Worm (Caenorhabditis elegans) whole organism, early embryonic: ENCODE results near the gene B0410.1.

Source experiments
- B0310.2 ChIP-seq: sonication (generic microtip); optimal IDR thresholded peaks from 2 replicates; lab custom pipeline; 2016; ENCODE audit warnings: mild to moderate bottlenecking, missing genetic modification characterization, missing compliant biosample characterization
- F13C5.2 ChIP-seq: sonication (generic microtip); optimal IDR thresholded peaks from 2 replicates; lab custom pipeline; 2017; ENCODE audit warnings: mild to moderate bottlenecking, missing genetic modification characterization, inconsistent platforms, missing compliant biosample characterization
- aly-1 ChIP-seq: sonication (generic microtip); optimal IDR thresholded peaks from 2 replicates; lab custom pipeline; 2016; ENCODE audit warnings: missing genetic modification characterization, missing compliant biosample characterization
- ama-1 ChIP-seq: fragments of 150-350 bp; optimal IDR thresholded peaks from 2 replicates; lab custom pipeline; 2014
- ceh-13 ChIP-seq: fragments of 200-800 bp; sonication (Bioruptor generic); optimal IDR thresholded peaks from 2 replicates; lab custom pipeline; 2018; ENCODE audit warnings: mild to moderate bottlenecking, missing genetic modification characterization, missing compliant biosample characterization
- ceh-36 ChIP-seq: sonication (generic microtip); optimal IDR thresholded peaks from 2 replicates; lab custom pipeline; 2016; ENCODE audit warnings: missing genetic modification characterization, inconsistent platforms, missing compliant biosample characterization
- ets-7 ChIP-seq: sonication (generic microtip); optimal IDR thresholded peaks from 2 replicates; lab custom pipeline; 2016; ENCODE audit warnings: missing genotype, missing genetic modification characterization, missing compliant biosample characterization
- flt-1 ChIP-seq: fragments of 200-800 bp; sonication (Bioruptor generic); IDR thresholded peaks from 2 replicates; pipeline ENCODE4 v1.3.6; 2022; ENCODE audit warnings: missing genetic modification characterization, missing compliant biosample characterization
- hmbx-1 ChIP-seq: sonication (generic microtip); optimal IDR thresholded peaks from 2 replicates; lab custom pipeline; 2016; ENCODE audit warnings: mild to moderate bottlenecking, missing genetic modification characterization, missing compliant biosample characterization
- hmg-4 ChIP-seq: fragments of 200-800 bp; sonication (Bioruptor generic); optimal IDR thresholded peaks from 2 replicates; lab custom pipeline; 2018; ENCODE audit warnings: mild to moderate bottlenecking, missing genetic modification characterization, missing compliant biosample characterization
- hnd-1 ChIP-seq: sonication (generic microtip); optimal IDR thresholded peaks from 2 replicates; lab custom pipeline; 2016; ENCODE audit warnings: missing genetic modification characterization, missing compliant biosample characterization
- pes-1 ChIP-seq: fragments of 200-800 bp; sonication (Bioruptor generic); IDR thresholded peaks from 2 replicates; pipeline ENCODE4 v1.3.6; 2022; ENCODE audit warnings: missing genetic modification reagents, missing genetic modification characterization, missing compliant biosample characterization
- scrt-1 ChIP-seq: fragments of 200-800 bp; sonication (Bioruptor generic); IDR thresholded peaks from 2 replicates; pipeline ENCODE4 v1.3.6; 2022; ENCODE audit warnings: missing genetic modification characterization, missing compliant biosample characterization
- sea-1 ChIP-seq: fragments of 200-800 bp; sonication (Bioruptor generic); conservative IDR thresholded peaks from 2 replicates; pipeline ENCODE4 v1.3.6; 2022; ENCODE audit warnings: missing genetic modification characterization, missing compliant biosample characterization
- tbx-11 ChIP-seq: fragments of 200-800 bp; sonication (Bioruptor generic); IDR thresholded peaks from 2 replicates; pipeline ENCODE4 v1.3.6; 2022; ENCODE audit warnings: missing genetic modification characterization, missing compliant biosample characterization
- tbx-37 ChIP-seq: fragments of 200-800 bp; sonication (Bioruptor generic); conservative IDR thresholded peaks from 2 replicates; pipeline ENCODE4 v1.3.6; 2022; ENCODE audit warnings: missing genetic modification reagents, missing genetic modification characterization, missing compliant biosample characterization
- tra-4 ChIP-seq: sonication (generic microtip); optimal IDR thresholded peaks from 2 replicates; lab custom pipeline; 2017; ENCODE audit warnings: missing genetic modification characterization, missing compliant biosample characterization

Gene B0410.1

ce11 chrX:2902854-2903253 is 8.5 kb downstream of the B0410.1 start:
- TF ChIP-seq tbx-11 (GFP tag; lab: Robert Waterston, UW), result no peak

ce11 chrX:2903715-2904419 is 9.5 kb downstream of the B0410.1 start:
- TF ChIP-seq tbx-37 (GFP tag; lab: Robert Waterston, UW) (no peak), scrt-1 (GFP tag; lab: Robert Waterston, UW) (no peak), hmg-4 (GFP tag; lab: Kevin White, UChicago) (no peak), B0310.2 (tag; lab: Kevin White, UChicago) (no peak), ets-7 (tag; lab: Kevin White, UChicago) (no peak), tbx-11 (GFP tag; lab: Robert Waterston, UW) (no peak), sea-1 (GFP tag; lab: Robert Waterston, UW) (no peak), hnd-1 (tag; lab: Kevin White, UChicago) (no peak), F13C5.2 (tag; lab: Kevin White, UChicago) (no peak), aly-1 (no peak), ama-1 (lab: Kevin White, UChicago) (no peak), ceh-36 (tag; lab: Kevin White, UChicago) (no peak), hmbx-1 (tag; lab: Kevin White, UChicago) (no peak), flt-1 (no peak), ceh-13 (GFP tag; lab: Kevin White, UChicago) (no peak), tra-4 (tag; lab: Kevin White, UChicago) (no peak), pes-1 (no peak)

- no peak for TF ChIP-seq ets-7 (tag; lab: Kevin White, UChicago)
- TF ChIP-seq F13C5.2 (tag; lab: Kevin White, UChicago), result no peak
- no peak for TF ChIP-seq hnd-1 (tag; lab: Kevin White, UChicago)
- TF ChIP-seq pes-1, result no peak
- TF ChIP-seq sea-1 (GFP tag; lab: Robert Waterston, UW), result no peak
- TF ChIP-seq tra-4 (tag; lab: Kevin White, UChicago), result no peak
- TF ChIP-seq aly-1, result no peak
- no peak for TF ChIP-seq tbx-11 (GFP tag; lab: Robert Waterston, UW)
- TF ChIP-seq ama-1 (lab: Kevin White, UChicago), result no peak
- TF ChIP-seq hmg-4 (GFP tag; lab: Kevin White, UChicago), result no peak
- TF ChIP-seq B0310.2 (tag; lab: Kevin White, UChicago), result no peak
- TF ChIP-seq ceh-36 (tag; lab: Kevin White, UChicago), result no peak
- TF ChIP-seq scrt-1 (GFP tag; lab: Robert Waterston, UW), result no peak
- no peak for TF ChIP-seq ceh-13 (GFP tag; lab: Kevin White, UChicago)
- TF ChIP-seq flt-1, result no peak
- no peak for TF ChIP-seq tbx-37 (GFP tag; lab: Robert Waterston, UW)
- TF ChIP-seq hmbx-1 (tag; lab: Kevin White, UChicago), result no peak
Observed at ce11 chrX:2906062-2906732, 11.8 kb downstream of the B0410.1 start.

ce11 chrX:2907296-2907873 is 13.0 kb downstream of the B0410.1 start:
- TF ChIP-seq hmg-4 (GFP tag; lab: Kevin White, UChicago) (peak; percentile 58), flt-1 (0 out of 2 replicates have a peak, but pooled peaks have one; percentile 20), scrt-1 (GFP tag; lab: Robert Waterston, UW) (no peak), hnd-1 (tag; lab: Kevin White, UChicago) (no peak), ama-1 (lab: Kevin White, UChicago) (no peak)

ce11 chrX:2909227-2909626 is 14.9 kb downstream of the B0410.1 start, which contains the start of gene nmy-1:
Gene nmy-1, plus strand, starts transcription at chrX:2909527.
- no peak for TF ChIP-seq hmg-4 (GFP tag; lab: Kevin White, UChicago)
- no peak for TF ChIP-seq F13C5.2 (tag; lab: Kevin White, UChicago)
- TF ChIP-seq aly-1, result no peak

- TF ChIP-seq ceh-36 (tag; lab: Kevin White, UChicago), result no peak
- TF ChIP-seq pes-1, result no peak
- no peak for TF ChIP-seq flt-1
- no peak for TF ChIP-seq scrt-1 (GFP tag; lab: Robert Waterston, UW)
- TF ChIP-seq F13C5.2 (tag; lab: Kevin White, UChicago), result no peak
- TF ChIP-seq ama-1 (lab: Kevin White, UChicago), result no peak
Observed at ce11 chrX:2912689-2913088, 18.3 kb downstream of the B0410.1 start.

ce11 chrX:2919488-2919887 is 25.1 kb downstream of the B0410.1 start:
- TF ChIP-seq scrt-1 (GFP tag; lab: Robert Waterston, UW) (no peak), B0310.2 (tag; lab: Kevin White, UChicago) (no peak), ceh-13 (GFP tag; lab: Kevin White, UChicago) (no peak), aly-1 (no peak), hmg-4 (GFP tag; lab: Kevin White, UChicago) (no peak), tbx-37 (GFP tag; lab: Robert Waterston, UW) (no peak), ama-1 (lab: Kevin White, UChicago) (no peak)
